Fruit fly (Drosophila melanogaster) whole organism, prepupa: Measurements from ENCODE around the gene CG7379.

Experiments
- Blimp-1 ChIP-seq: fragments of 200-800 bp; sonication (Bioruptor generic); optimal IDR thresholded peaks from 3 replicates; lab custom pipeline; 2017; ENCODE audit warnings: missing biosample characterization, missing genetic modification characterization, mild to moderate bottlenecking, moderate library complexity, missing genetic modification reagents
- CG10631 ChIP-seq: fragments of 200-800 bp; sonication (Bioruptor generic); optimal IDR thresholded peaks from 2 replicates; lab custom pipeline; 2016; ENCODE audit warnings: missing biosample characterization, missing genetic modification characterization
- CG10669 ChIP-seq: fragments of 200-800 bp; sonication (Bioruptor generic); optimal IDR thresholded peaks from 3 replicates; lab custom pipeline; 2018; ENCODE audit warnings: missing biosample characterization, mild to moderate bottlenecking, missing genetic modification characterization, moderate library complexity
- CG11294 ChIP-seq: fragments of 200-800 bp; sonication (Bioruptor generic); IDR thresholded peaks from 2 replicates; pipeline ENCODE4 v1.3.6; 2022; ENCODE audit warnings: missing biosample characterization, missing genetic modification characterization
- CG11762 ChIP-seq: fragments of 200-800 bp; sonication (Bioruptor generic); optimal IDR thresholded peaks from 3 replicates; lab custom pipeline; 2016; ENCODE audit warnings: missing biosample characterization, missing genetic modification characterization; ENCODE audit not compliant: insufficient read depth
- CG11902 ChIP-seq: fragments of 200-800 bp; sonication (Bioruptor generic); optimal IDR thresholded peaks from 3 replicates; lab custom pipeline; 2016; ENCODE audit warnings: missing biosample characterization, missing genetic modification characterization
- CG1621 ChIP-seq: fragments of 200-800 bp; sonication (Bioruptor generic); optimal IDR thresholded peaks from 3 replicates; lab custom pipeline; 2018; ENCODE audit warnings: missing biosample characterization, mild to moderate bottlenecking, missing genetic modification characterization
- CG16779 ChIP-seq: fragments of 200-800 bp; sonication (Bioruptor generic); optimal IDR thresholded peaks from 3 replicates; lab custom pipeline; 2017; ENCODE audit warnings: missing biosample characterization, mild to moderate bottlenecking, missing genetic modification characterization
- CG31627 ChIP-seq: fragments of 200-800 bp; sonication (Bioruptor generic); optimal IDR thresholded peaks from 3 replicates; lab custom pipeline; 2016; ENCODE audit warnings: missing biosample characterization, missing genetic modification characterization
- CG32006 ChIP-seq: fragments of 200-800 bp; sonication (Bioruptor generic); optimal IDR thresholded peaks from 3 replicates; lab custom pipeline; 2017; ENCODE audit warnings: missing biosample characterization, mild to moderate bottlenecking, missing genetic modification characterization
- CG34406 ChIP-seq: fragments of 200-800 bp; sonication (Bioruptor generic); optimal IDR thresholded peaks from 3 replicates; lab custom pipeline; 2016; ENCODE audit warnings: missing biosample characterization, missing genetic modification characterization
- CG4318 ChIP-seq: fragments of 200-800 bp; sonication (Bioruptor generic); optimal IDR thresholded peaks from 3 replicates; lab custom pipeline; 2017; ENCODE audit warnings: missing biosample characterization, mild to moderate bottlenecking, missing genetic modification characterization
- CG6163 ChIP-seq: fragments of 200-800 bp; sonication (Bioruptor generic); IDR thresholded peaks from 3 replicates; pipeline ENCODE4 v1.3.6; 2022; ENCODE audit warnings: missing biosample characterization, missing genetic modification characterization
- CG6276 ChIP-seq: fragments of 200-800 bp; sonication (Bioruptor generic); optimal IDR thresholded peaks from 2 replicates; lab custom pipeline; 2017; ENCODE audit warnings: missing biosample characterization, mild to moderate bottlenecking, missing genetic modification characterization
- CG6792 ChIP-seq: fragments of 200-800 bp; sonication (Bioruptor generic); optimal IDR thresholded peaks from 3 replicates; lab custom pipeline; 2016; ENCODE audit warnings: missing biosample characterization, missing genetic modification characterization
- CG6808 ChIP-seq: fragments of 200-800 bp; sonication (Bioruptor generic); optimal IDR thresholded peaks from 3 replicates; lab custom pipeline; 2017; ENCODE audit warnings: missing biosample characterization, missing genetic modification characterization, mild to moderate bottlenecking, moderate library complexity, missing genetic modification reagents
- CG6854 ChIP-seq: fragments of 200-800 bp; sonication (Bioruptor generic); optimal IDR thresholded peaks from 2 replicates; lab custom pipeline; 2017; ENCODE audit warnings: missing biosample characterization, mild to moderate bottlenecking, missing genetic modification characterization
- CG8119 ChIP-seq: fragments of 200-800 bp; sonication (Bioruptor generic); IDR thresholded peaks from 3 replicates; pipeline ENCODE4 v1.3.6; 2022; ENCODE audit warnings: missing biosample characterization, missing genetic modification characterization
- CG8319 ChIP-seq: fragments of 200-800 bp; sonication (Bioruptor generic); optimal IDR thresholded peaks from 3 replicates; lab custom pipeline; 2016; ENCODE audit warnings: missing biosample characterization, missing genetic modification characterization
- Eip75B ChIP-seq: fragments of 200-800 bp; sonication (Bioruptor generic); optimal IDR thresholded peaks from 3 replicates; lab custom pipeline; 2016; ENCODE audit warnings: missing biosample characterization, missing genetic modification characterization
- Eip78C ChIP-seq: fragments of 200-800 bp; sonication (Bioruptor generic); peaks from one replicate; lab custom pipeline; 2016; ENCODE audit warnings: missing biosample characterization, missing genetic modification characterization
- Eip93F ChIP-seq: fragments of 200-800 bp; sonication (Bioruptor generic); optimal IDR thresholded peaks from 2 replicates; lab custom pipeline; 2016; ENCODE audit warnings: missing biosample characterization, mild to moderate bottlenecking, missing genetic modification characterization
- Ets21C ChIP-seq: fragments of 200-800 bp; sonication (Bioruptor generic); optimal IDR thresholded peaks from 3 replicates; lab custom pipeline; 2016; ENCODE audit warnings: missing biosample characterization, missing genetic modification characterization
- Hr4 ChIP-seq: fragments of 200-800 bp; sonication (Bioruptor generic); optimal IDR thresholded peaks from 3 replicates; lab custom pipeline; 2016; ENCODE audit warnings: missing biosample characterization, missing genetic modification characterization
- Lpt ChIP-seq: fragments of 200-800 bp; sonication (Bioruptor generic); optimal IDR thresholded peaks from 3 replicates; lab custom pipeline; 2016; ENCODE audit warnings: missing biosample characterization, missing genetic modification characterization
- Met ChIP-seq: fragments of 200-800 bp; sonication (Bioruptor generic); optimal IDR thresholded peaks from 3 replicates; lab custom pipeline; 2016; ENCODE audit warnings: missing biosample characterization, missing genetic modification characterization
- OdsH ChIP-seq: fragments of 200-800 bp; sonication (Bioruptor generic); optimal IDR thresholded peaks from 3 replicates; lab custom pipeline; 2016; ENCODE audit warnings: missing biosample characterization, missing genetic modification characterization
- Smox ChIP-seq: fragments of 200-800 bp; sonication (Bioruptor generic); optimal IDR thresholded peaks from 3 replicates; lab custom pipeline; 2016; ENCODE audit warnings: missing biosample characterization, missing genetic modification characterization
- Sox102F ChIP-seq: fragments of 200-800 bp; sonication (Bioruptor generic); optimal IDR thresholded peaks from 2 replicates; lab custom pipeline; 2016; ENCODE audit warnings: missing biosample characterization, mild to moderate bottlenecking, missing genetic modification characterization
- Sox15 ChIP-seq: fragments of 200-800 bp; sonication (Bioruptor generic); optimal IDR thresholded peaks from 3 replicates; lab custom pipeline; 2016; ENCODE audit warnings: missing biosample characterization, missing genetic modification characterization
- achi ChIP-seq: fragments of 200-800 bp; sonication (Bioruptor generic); optimal IDR thresholded peaks from 3 replicates; lab custom pipeline; 2016; ENCODE audit warnings: missing biosample characterization, missing genetic modification characterization
- acj6 ChIP-seq: fragments of 200-800 bp; sonication (Bioruptor generic); optimal IDR thresholded peaks from 3 replicates; lab custom pipeline; 2016; ENCODE audit warnings: missing biosample characterization, missing genetic modification characterization
- dac ChIP-seq: fragments of 200-800 bp; sonication (Bioruptor generic); optimal IDR thresholded peaks from 2 replicates; lab custom pipeline; 2017; ENCODE audit warnings: missing biosample characterization, mild to moderate bottlenecking, missing genetic modification characterization
- dsx ChIP-seq: fragments of 200-800 bp; optimal IDR thresholded peaks from 3 replicates; lab custom pipeline; 2019; ENCODE audit warnings: missing biosample characterization, mild to moderate bottlenecking, missing genetic modification characterization, moderate library complexity; ENCODE audit not compliant: poor library complexity, severe bottlenecking
- eg ChIP-seq: fragments of 200-800 bp; sonication (Bioruptor generic); IDR thresholded peaks from 3 replicates; pipeline ENCODE4 v1.3.6; 2022; ENCODE audit warnings: missing biosample characterization, missing genetic modification characterization
- esn ChIP-seq: fragments of 200-800 bp; sonication (Bioruptor generic); optimal IDR thresholded peaks from 2 replicates; lab custom pipeline; 2016; ENCODE audit warnings: missing biosample characterization, mild to moderate bottlenecking, missing genetic modification characterization, moderate library complexity
- fd85E ChIP-seq: fragments of 200-800 bp; sonication (Bioruptor generic); optimal IDR thresholded peaks from 3 replicates; lab custom pipeline; 2016; ENCODE audit warnings: missing biosample characterization, missing genetic modification characterization
- fkh ChIP-seq: fragments of 200-800 bp; sonication (Bioruptor generic); optimal IDR thresholded peaks from 3 replicates; lab custom pipeline; 2017; ENCODE audit warnings: missing biosample characterization, mild to moderate bottlenecking, missing genetic modification characterization, moderate library complexity
- lz ChIP-seq: fragments of 200-800 bp; sonication (Bioruptor generic); optimal IDR thresholded peaks from 3 replicates; lab custom pipeline; 2016; ENCODE audit warnings: missing biosample characterization, missing genetic modification characterization
- net ChIP-seq: fragments of 200-800 bp; sonication (Bioruptor generic); optimal IDR thresholded peaks from 3 replicates; lab custom pipeline; 2016; ENCODE audit warnings: missing biosample characterization, missing genetic modification characterization
- pdm3 ChIP-seq: fragments of 200-800 bp; sonication (Bioruptor generic); optimal IDR thresholded peaks from 3 replicates; lab custom pipeline; 2016; ENCODE audit warnings: missing biosample characterization, missing genetic modification characterization
- spab ChIP-seq: fragments of 200-800 bp; sonication (Bioruptor generic); optimal IDR thresholded peaks from 2 replicates; lab custom pipeline; 2017; ENCODE audit warnings: missing biosample characterization, mild to moderate bottlenecking, missing genetic modification characterization, missing genetic modification reagents
- svp ChIP-seq: fragments of 200-800 bp; sonication (Bioruptor generic); peaks from one replicate; lab custom pipeline; 2016; ENCODE audit warnings: missing biosample characterization, missing genetic modification characterization
- topi ChIP-seq: fragments of 200-800 bp; sonication (Bioruptor generic); optimal IDR thresholded peaks from 3 replicates; lab custom pipeline; 2016; ENCODE audit warnings: missing biosample characterization, missing genetic modification characterization

CG7379 gene

DNA sequence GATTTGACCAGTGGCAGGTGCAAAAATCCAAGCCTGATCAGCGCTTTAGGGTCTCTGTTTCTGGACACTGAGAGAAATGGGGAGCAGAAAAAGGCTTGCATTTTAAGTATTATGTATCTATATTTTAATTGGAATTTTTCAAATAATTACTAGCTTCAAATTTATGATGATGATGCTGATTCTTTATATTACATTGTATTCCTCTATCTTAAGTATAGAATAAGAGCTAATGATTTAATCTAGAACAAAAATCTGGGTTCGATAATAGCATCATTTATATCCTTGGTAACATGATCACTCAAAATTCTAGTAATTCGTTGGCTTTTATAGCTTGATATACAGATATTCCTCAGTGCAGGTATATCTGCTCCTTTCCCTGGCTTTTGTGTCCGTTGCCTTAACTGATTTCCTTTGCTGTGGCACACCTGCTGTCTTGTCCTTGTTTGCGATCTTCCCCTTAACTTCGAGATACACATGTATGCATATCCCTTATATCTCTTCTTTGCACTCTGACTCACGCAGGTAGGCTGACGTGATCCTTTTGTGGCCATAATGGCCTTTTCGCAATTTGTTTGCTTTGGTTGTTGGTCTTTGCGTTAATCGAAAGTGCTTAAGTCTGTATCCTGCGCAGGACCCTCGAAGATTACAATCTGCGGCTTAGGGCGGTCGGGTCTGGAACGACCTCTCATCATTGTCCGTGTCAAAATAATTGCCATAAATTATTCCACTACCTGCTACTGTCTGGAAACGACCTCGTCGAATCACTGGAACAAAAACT is 27.9 kb upstream of the CG7379 start (continued):
- TF ChIP-seq OdsH (GFP tag; lab: Kevin White, UChicago) (peak; percentile 46), CG10669 (GFP tag; lab: Kevin White, UChicago) (peak; percentile 26), Lpt (GFP tag; lab: Kevin White, UChicago) (no peak), CG6163 (GFP tag; lab: Robert Waterston, UW) (no peak), esn (peak; percentile 76), Blimp-1 (peak; percentile 27), Sox15 (GFP tag; lab: Kevin White, UChicago) (peak; percentile 17), CG8319 (GFP tag; lab: Kevin White, UChicago) (no peak), CG6792 (peak; percentile 60), svp (GFP tag; lab: Kevin White, UChicago) (peak; percentile 81), Eip78C (GFP tag; lab: Kevin White, UChicago) (peak; percentile 79), CG11902 (GFP tag; lab: Kevin White, UChicago) (peak; percentile 42), spab (GFP tag; lab: Kevin White, UChicago) (peak; percentile 21), Eip93F (no peak), topi (GFP tag; lab: Kevin White, UChicago) (peak; percentile 37), CG10631 (GFP tag; lab: Kevin White, UChicago) (peak; percentile 62), acj6 (GFP tag; lab: Kevin White, UChicago) (peak; percentile 48), CG11762 (GFP tag; lab: Kevin White, UChicago) (no peak), CG11294 (no peak), dsx (GFP tag; lab: Kevin White, UChicago) (peak; percentile 22), CG1621 (tag; lab: Kevin White, UChicago) (no peak), Met (GFP tag; lab: Kevin White, UChicago) (peak; percentile 41), CG6276 (GFP tag; lab: Kevin White, UChicago) (no peak), net (GFP tag; lab: Kevin White, UChicago) (no peak), dac (no peak), Smox (GFP tag; lab: Kevin White, UChicago) (peak; percentile 26), CG4318 (GFP tag; lab: Kevin White, UChicago) (no peak), CG32006 (GFP tag; lab: Kevin White, UChicago) (no peak), fd85E (GFP tag; lab: Kevin White, UChicago) (no peak), Eip75B (GFP tag; lab: Kevin White, UChicago) (peak; percentile 18), CG8119 (GFP tag; lab: Robert Waterston, UW) (no peak), pdm3 (GFP tag; lab: Kevin White, UChicago) (no peak)

DNA sequence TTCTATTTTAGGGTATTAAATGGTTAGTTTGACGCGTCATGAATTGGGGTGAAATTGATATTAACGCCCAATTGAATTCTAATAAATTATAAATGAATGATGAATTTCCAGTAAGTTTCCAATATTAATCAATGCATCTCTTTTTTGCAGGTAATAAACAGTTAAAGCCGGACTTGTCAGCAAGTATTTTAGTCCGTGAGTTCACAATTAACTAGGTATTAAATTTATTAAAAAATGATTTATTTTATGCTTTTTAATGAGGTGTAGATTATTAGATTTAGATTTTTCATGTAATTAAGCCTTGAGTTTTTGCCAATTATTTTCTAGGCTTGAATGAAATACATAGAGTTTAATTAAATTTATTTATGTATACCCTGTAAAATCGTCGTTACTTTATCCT is 23.6 kb upstream of the CG7379 start:
- TF ChIP-seq CG32006 (GFP tag; lab: Kevin White, UChicago) (peak; percentile 40), CG11294 (no peak), CG10631 (GFP tag; lab: Kevin White, UChicago) (peak; percentile 12), Blimp-1 (no peak), Eip78C (GFP tag; lab: Kevin White, UChicago) (peak; percentile 61)

DNA sequence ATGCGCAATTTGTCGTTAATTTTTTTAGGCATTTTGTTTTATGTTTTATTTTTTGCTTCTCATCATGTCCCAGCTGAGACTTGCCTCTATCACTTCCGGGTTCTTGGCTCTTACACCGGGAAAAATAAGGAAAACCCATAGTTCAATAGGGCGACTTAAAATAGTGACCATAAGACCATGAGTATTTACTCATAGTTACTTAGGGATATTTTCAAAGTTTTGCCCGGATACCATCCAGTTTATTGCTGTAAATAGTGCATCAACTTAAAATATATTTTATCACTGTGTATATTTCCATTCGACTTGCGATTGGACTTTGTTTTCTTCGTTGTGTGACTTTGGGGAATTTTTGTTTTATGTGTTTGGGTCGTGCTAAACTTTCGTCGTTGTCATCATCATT is 20.7 kb upstream of the CG7379 start:
- TF ChIP-seq Smox (GFP tag; lab: Kevin White, UChicago) (peak; percentile 10), Sox102F (GFP tag; lab: Kevin White, UChicago) (peak; percentile 40), CG31627 (peak; percentile 31), Hr4 (GFP tag; lab: Kevin White, UChicago) (no peak), CG34406 (GFP tag; lab: Kevin White, UChicago) (no peak), CG10631 (GFP tag; lab: Kevin White, UChicago) (no peak), topi (GFP tag; lab: Kevin White, UChicago) (no peak), CG6854 (GFP tag; lab: Kevin White, UChicago) (no peak), CG16779 (tag; lab: Kevin White, UChicago) (no peak), CG1621 (tag; lab: Kevin White, UChicago) (no peak), Eip78C (GFP tag; lab: Kevin White, UChicago) (no peak), fd85E (GFP tag; lab: Kevin White, UChicago) (no peak), fkh (no peak), CG6808 (GFP tag; lab: Kevin White, UChicago) (no peak), lz (GFP tag; lab: Kevin White, UChicago) (peak; percentile 8), CG4318 (GFP tag; lab: Kevin White, UChicago) (no peak), svp (GFP tag; lab: Kevin White, UChicago) (no peak), Blimp-1 (no peak), Lpt (GFP tag; lab: Kevin White, UChicago) (no peak), CG32006 (GFP tag; lab: Kevin White, UChicago) (no peak), achi (GFP tag; lab: Kevin White, UChicago) (no peak), Ets21C (GFP tag; lab: Kevin White, UChicago) (peak; percentile 14), eg (no peak), esn (peak; percentile 46), spab (GFP tag; lab: Kevin White, UChicago) (no peak), CG10669 (GFP tag; lab: Kevin White, UChicago) (no peak), dsx (GFP tag; lab: Kevin White, UChicago) (no peak), Eip93F (no peak)
